Worm (Caenorhabditis elegans) whole organism, young adult: ENCODE results near the gene F39G3.3.

Experiments
- ama-1 ChIP-seq, 3 experiments: fragments of 150-350 bp in 1 of 3; sonication (generic microtip) in 2 of 3; optimal IDR thresholded peaks; 2 replicates each; lab custom pipeline; 2014 to 2018; ENCODE audit warnings: missing biosample characterization in 2 of 3, missing genetic modification characterization in 2 of 3, missing genetic modification reagents in 2 of 3
- hrde-1 ChIP-seq: sonication (generic microtip); optimal IDR thresholded peaks from 2 replicates; lab custom pipeline; 2016; ENCODE audit warnings: missing genetic modification characterization, mild to moderate bottlenecking, missing compliant biosample characterization, moderate library complexity, missing genotype, missing genetic modification reagents, borderline replicate concordance
- rec-8 ChIP-seq, 2 experiments: sonication (generic microtip); optimal IDR thresholded peaks; 2 replicates each; lab custom pipeline; 2016; ENCODE audit warnings: mild to moderate bottlenecking in 2 of 2, missing genetic modification characterization in 2 of 2, missing genetic modification reagents in 2 of 2, missing genotype in 2 of 2, missing biosample characterization in 1 of 2, missing compliant biosample characterization in 1 of 2, moderate library complexity in 1 of 2
- snpc-4 ChIP-seq, 5 experiments: fragments of 150-350 bp in 1 of 5; sonication (generic microtip) in 4 of 5; optimal IDR thresholded peaks; 2 replicates each; lab custom pipeline; 2014 to 2018; ENCODE audit warnings: missing genetic modification characterization in 5 of 5, missing biosample characterization in 3 of 5, antibody characterized with exemption in 2 of 5, mild to moderate bottlenecking in 2 of 5, missing compliant biosample characterization in 2 of 5, missing genotype in 2 of 5, moderate library complexity in 2 of 5, missing genetic modification reagents in 1 of 5
- unc-62 ChIP-seq: fragments of 150-350 bp; optimal IDR thresholded peaks from 2 replicates; lab custom pipeline; 2014; ENCODE audit warnings: missing biosample characterization, missing genetic modification reagents, missing genetic modification characterization

DNA sequence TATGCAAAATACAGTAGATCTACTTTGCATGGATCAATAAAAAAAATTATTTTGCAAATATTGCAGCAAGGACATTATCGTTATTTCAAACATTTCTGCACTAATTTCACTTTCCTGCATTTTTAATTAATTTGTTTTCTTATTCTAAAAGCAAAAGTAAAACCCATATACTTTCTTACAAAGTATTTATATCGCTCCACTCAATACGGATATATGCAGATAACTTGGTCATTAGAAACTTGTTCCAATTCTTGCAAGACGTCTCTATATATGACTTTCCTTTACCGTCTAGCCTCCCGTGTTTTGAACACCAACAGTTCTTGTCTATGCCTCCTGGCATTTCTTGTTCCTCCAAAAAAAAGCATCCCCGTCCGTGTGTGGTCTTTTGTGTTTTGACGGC lies 21.2 kb upstream of the F39G3.3 start, which contains the start of gene oac-24:
- TF ChIP-seq unc-62 (GFP tag; lab: Kevin White, UChicago) (no peak), rec-8 (tag; optimal IDR thresholded peaks at IDR 0.05; lab: Kevin White, UChicago) (no peak), snpc-4 (GFP tag; optimal IDR thresholded peaks at IDR 0.05; lab: Kevin White, UChicago) (no peak), snpc-4 (tag; optimal IDR thresholded peaks at IDR 0.05; lab: Kevin White, UChicago) (no peak), ama-1 (optimal IDR thresholded peaks at IDR 0.05; lab: Kevin White, UChicago) (no peak), ama-1 (GFP tag; optimal IDR thresholded peaks at IDR 0.05; lab: Kevin White, UChicago) (no peak), hrde-1 (tag; lab: Kevin White, UChicago) (no peak)
